Fruit fly (Drosophila melanogaster) whole organism, larva: ENCODE results near the gene Osi4.

Source experiments
- noc ChIP-seq: fragments of 200-800 bp; sonication (Bioruptor generic); optimal IDR thresholded peaks from 3 replicates; lab custom pipeline; 2019; ENCODE audit warnings: missing biosample characterization, mild to moderate bottlenecking, missing genetic modification characterization, moderate library complexity

Osi4 gene

DNA sequence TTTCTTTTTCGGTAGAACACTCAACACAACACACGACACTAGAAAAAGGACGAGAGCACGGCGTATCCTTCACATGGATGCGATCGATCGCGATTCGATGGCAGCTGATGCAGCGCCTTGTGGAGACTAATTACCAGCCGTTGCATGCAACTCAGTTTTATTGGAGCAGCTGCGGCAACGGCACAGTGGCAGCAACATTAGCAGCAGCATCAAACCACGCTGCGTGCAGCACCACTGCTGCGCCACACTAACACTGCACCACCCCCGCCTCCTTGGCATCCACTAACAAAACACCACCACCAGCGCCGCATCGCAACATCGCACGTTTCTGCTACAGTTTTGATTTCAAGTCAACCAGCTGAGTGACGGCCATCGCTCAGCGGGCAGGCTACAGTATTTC, at the start of gene Osi4:
Gene Osi4, minus strand, starts transcription at position 101 of the 400 bp plus-strand sequence.
- no peak for TF ChIP-seq noc

DNA sequence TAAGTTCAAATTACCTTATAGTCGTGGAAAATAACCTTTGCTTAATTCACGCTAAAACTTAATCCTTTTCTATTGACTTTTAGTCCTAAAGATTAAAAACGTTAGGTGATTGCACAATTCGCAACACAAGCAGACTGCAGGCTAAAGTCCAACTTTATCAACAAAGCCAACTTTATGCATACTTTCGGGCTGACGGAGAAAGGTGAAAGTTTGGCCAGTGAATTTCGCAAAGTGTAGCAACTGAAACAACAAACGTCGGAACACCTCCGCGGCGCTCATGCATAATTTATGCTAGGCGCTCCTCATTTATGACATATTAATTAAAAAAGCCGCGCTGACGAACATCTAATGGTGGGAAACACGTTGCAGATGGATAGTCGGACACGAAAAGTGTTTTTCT, 48.4 kb upstream of the Osi4 start:
- TF ChIP-seq noc = no peak

DNA sequence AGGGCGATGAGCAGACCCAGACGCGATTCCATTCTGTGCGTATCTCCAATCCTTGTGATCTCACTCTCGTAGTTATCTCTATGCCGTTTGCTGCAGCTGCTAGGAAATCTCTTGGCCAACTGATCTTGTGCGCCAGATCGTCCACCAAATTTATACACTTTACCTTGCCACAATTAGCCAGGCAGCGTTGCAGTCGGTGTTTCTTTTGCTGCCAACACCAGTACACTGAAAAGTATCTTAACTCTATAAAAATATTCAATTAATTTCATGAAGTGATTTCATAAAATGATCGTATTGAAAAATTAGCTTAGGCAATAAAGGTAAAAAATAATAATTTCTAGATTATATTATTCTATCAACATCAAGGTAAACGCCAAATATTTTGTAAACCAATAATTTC, 47.1 kb upstream of the Osi4 start, which contains the start of gene Osi11:
Gene Osi11, minus strand, starts transcription at position 101 of the 400 bp plus-strand sequence.
- TF ChIP-seq noc = no peak

DNA sequence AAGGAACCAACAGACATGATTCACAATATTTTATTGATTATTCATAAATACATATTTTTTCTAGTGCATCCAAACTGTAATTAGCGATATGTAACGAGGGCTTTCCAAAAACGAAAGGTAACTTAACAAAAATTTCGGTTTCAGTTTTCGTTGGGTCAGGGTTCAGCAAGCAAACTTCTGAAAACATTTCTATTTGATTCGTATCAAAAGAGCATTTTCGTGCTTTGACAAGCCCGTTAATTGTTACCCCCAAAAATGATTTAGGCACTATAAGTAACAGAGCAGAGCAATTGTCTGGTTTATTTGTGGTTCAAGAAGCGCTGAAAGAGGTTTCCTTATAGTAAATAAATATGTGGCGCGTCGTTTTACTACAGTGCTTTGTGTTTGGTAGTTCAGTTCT, 44.3 kb upstream of the Osi4 start, which contains the start of gene Osi10b:
Gene Osi10b, plus strand, starts transcription at position 301 of the 400 bp plus-strand sequence.
- no peak for TF ChIP-seq noc

DNA sequence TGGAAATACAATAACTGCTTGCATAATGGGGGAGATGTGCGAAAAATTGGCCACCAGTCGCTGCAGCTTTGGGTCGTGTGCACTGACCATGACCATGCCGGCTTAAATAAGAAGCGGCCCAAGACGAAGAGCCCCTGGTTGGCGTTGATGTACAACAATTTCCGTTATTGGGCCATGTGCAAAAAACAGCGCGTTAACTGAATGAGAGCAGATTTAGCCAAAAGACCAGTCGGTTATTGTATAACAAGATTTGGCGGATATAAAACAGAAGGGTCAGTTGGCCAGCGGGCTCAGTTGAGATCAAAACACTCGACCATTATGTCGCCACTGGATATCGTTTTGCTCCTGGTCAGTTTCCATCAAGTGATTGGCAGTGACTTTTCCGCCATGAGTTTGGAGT, 42.1 kb upstream of the Osi4 start, which contains the start of gene Osi10a:
Gene Osi10a, plus strand, starts transcription at position 301 of the 400 bp plus-strand sequence.
- no peak for TF ChIP-seq noc

DNA sequence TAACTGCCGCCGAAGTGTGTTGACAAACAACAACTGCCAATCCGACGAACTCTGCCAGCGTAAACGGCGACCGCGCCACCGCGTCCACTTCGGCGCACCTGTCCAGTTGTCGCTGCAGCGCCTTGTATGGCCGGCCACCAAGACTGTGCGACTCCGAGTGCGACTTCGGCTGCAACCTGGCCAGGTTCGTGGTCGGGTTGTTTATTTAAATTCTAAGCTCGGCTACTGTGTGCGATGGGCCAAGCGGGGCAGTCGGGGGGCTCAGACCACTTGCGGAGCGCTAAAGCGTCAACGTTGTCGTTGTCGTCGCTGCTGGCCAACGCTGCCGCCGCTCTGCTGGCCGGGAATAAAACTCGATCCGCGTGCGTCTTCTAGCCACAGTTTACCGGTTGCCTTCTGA, 38.3 kb upstream of the Osi4 start, which contains the start of gene Osi9:
Gene Osi9, plus strand, starts transcription at position 375 of the 400 bp plus-strand sequence.
- TF ChIP-seq noc = no peak

DNA sequence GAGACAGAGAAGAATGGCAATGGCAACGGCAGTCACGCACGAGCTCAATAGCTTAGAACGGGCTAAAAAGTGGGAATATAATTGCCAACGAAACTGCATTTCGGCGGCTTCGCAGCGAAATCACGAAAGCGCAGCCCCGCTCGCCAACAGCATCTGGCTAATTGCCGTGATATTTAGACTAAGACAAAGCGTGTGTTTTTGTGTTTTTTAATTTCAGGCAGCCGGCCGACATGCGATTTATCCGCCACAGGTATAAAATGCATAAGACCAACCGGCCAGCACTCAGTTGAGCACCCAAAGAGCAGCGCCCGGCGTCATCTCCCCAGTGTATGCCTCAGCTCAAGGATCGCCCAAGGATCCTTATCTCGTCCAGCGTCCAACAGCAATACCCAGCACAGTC, 33.3 kb upstream of the Osi4 start, which contains the start of gene Osi8:
Gene Osi8, plus strand, starts transcription at position 301 of the 400 bp plus-strand sequence.
- no peak for TF ChIP-seq noc

DNA sequence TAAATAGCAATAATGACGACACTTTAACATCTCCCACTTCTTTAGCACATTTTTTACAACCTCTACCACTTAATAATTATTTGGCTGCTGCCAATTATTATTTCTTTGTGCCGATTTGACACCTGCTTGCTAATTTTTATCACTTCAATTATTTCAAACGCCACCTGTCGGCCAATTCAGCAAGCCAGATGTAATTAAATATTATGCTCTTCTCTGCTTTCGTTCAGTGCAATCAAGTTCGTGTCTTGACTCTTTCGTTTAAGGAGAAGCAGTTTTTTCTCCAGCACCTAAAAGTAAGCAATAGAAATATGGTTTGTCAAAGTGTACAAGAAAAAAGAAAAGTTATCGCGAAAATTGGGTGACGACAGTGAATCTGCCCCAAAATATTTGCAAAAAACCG, 32.9 kb upstream of the Osi4 start:
- TF ChIP-seq noc = no peak

DNA sequence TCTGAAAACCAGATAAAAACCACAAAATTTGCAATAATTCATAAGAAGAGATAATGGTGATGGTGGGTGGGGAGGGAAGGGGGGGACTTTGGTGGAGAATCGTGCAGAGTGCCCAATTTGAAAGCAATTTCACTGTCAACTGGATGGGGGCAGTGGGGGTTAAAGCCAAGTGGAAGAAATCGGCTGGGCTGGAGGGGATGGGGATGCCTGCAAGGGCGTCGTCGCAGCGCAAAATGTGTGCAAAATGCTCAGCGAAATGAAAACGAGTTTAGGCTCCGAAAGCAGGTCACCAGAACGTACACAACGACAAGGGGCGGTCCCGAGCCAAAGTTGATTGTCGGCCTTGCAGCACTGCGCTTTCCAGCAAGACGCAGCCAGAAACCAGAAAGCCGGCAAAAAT, 31.2 kb upstream of the Osi4 start:
- TF ChIP-seq noc = no peak

DNA sequence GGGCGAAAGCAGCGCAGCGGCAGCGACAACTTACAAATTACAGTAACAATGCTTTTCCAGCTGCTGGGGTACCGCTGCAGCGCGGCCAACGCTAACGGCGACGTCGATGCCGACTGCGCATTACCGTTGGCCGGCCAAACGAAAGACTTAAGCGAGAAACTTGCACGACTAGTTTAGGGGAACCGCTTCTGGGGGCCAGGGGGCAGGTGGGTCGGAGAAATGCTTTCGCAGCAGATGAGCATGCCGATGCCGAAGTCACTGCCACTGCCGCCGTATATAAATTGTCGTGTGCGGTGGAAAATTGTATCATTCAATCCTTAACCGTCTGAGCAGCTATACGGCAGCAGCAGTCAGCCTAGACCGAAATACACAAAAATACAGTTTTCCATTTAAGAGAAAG, 27.1 kb upstream of the Osi4 start, which contains the start of gene Osi7:
Gene Osi7, plus strand, starts transcription at position 301 of the 400 bp plus-strand sequence.
- TF ChIP-seq noc = no peak

DNA sequence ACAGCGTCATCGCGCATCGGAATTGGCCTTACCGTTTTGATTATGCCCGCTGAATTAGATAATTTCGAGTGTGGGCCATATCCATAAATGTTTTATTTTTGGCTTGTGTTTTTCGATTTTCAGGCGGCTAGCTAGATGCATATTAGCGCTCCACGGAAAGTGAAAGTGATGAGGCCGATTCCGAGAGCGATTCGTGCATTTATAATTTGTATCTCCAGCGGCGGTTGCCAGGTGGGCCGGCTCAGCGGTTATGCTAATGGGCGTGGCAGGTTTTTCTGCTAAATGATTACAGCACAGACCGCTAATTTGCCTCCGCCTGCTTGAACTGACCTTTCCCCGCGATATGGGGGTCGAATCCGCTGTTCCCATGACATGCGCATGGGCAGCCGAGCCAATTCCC, 23.4 kb upstream of the Osi4 start:
- TF ChIP-seq noc = no peak

DNA sequence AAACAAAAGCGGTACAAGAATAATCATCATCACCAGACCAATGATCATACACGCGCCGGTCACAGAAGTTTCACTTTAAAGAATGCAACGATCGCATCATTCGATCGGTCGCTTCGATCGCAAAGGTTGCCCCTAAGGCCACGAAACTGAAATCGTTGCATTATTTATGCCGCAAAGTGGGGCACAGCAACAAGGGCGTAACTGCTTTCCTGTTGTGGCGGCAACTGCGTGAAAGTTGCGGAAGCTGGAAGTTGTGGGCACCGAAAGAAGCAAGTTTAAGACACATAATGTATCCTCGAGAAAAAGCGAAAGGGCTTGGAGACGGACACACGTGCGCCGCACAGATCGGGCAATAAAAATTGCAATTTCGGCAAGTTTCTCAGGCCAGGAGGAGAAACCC, 22.5 kb upstream of the Osi4 start:
- TF ChIP-seq noc = no peak

DNA sequence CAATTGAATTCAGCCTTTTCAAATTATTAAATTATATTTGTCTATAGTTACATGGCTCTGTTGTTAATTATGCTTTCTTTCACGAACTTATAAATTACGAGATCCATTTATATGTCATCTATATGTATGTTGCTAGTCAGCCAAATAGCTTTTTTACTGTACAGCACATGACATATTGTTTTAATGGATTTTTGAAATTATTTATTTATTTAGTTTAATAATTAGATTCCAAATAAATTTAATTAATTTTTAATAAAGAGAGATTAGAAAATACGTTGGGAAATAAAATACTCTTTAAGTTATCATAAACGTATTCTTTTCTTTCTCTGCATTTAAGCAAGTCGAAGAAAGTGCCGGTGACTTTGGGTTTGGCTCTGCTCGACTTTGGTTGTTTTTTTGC, 19.7 kb upstream of the Osi4 start:
- TF ChIP-seq noc = no peak

DNA sequence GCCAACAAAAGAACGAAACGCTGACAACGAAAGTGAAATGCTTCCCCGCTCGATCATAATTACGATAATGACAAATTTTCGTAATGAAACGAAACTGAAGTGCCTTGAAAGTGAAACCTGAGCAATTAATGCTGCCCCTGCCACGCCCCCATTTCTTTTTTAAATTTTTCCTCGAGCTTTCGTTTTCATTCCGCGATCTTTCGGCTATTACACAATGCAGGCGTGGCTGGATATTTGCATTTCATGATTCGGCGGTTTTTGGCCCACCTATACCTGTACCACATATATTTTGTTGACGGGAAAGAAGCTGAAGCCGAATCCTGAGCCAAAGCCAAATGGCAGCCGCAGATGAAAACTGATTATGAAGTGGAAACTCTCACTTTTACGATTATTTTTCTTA, 18.7 kb upstream of the Osi4 start:
- no peak for TF ChIP-seq noc

DNA sequence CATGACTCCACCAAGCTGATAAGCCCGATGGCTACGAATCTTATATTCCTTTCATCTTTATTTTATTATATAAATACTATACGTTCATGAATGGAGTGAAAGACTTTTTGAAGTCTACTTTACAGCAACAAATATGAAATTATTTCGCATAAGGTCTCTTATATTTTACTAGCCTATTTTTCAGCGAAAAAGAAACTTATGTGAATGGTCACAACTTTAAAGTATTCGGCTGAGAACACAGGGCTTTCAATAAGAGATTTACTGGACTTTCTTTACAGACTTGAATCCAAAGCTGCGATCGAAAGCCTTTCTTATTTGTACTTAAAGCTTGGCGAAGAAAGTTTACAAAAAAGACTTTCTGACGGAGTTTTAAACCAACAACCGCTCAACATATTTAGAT, 17.4 kb upstream of the Osi4 start:
- no peak for TF ChIP-seq noc

DNA sequence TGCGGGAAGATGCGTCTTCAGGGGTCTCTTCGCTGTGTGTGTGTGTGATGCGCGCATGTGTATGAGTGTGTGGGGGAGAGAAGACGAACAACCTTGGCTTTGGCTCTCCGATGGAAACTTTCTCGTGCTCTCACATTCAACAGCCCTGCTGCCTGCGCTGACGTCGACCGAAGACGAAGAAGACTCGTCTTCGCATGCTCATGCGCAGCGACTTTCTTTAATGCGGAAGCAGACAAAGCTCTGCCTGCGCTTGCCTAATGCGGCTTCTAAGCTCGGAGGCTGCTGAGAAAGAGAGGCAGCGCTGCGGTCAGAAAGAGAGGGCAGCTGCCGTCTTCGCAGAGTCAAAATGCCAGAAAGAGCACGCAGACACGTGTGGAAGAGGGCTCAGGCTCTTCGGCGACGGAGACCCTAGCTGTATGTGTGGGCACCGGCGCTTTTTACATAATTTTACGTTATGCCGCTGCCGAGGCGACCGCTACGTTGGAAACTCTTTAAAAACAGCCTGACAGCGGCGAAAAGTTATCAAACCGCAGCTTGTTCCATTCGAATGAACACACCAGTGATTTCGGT, 12.7 kb upstream of the Osi4 start, which contains the start of gene Osi6:
Gene Osi6, plus strand, starts transcription at position 520 of the 570 bp plus-strand sequence.
- TF ChIP-seq noc = no peak

DNA sequence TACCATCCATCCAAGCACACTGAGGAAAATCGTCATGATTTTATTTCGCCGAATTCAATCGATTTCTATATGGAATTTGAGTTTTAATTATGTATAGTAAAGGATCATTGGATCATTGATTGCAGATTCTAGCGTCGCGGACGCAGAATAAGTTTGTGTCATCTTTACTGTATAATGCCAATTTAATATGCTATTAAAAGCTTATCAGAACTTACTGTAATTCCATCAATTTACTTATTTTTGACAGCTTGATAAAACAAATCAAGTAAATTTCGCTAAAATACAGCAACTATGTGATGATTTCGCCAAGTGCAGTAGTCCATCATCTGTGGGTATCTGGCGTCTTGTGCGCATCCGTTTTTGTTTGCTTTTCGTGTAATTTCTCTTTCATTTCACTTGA, 11.5 kb upstream of the Osi4 start:
- no peak for TF ChIP-seq noc

DNA sequence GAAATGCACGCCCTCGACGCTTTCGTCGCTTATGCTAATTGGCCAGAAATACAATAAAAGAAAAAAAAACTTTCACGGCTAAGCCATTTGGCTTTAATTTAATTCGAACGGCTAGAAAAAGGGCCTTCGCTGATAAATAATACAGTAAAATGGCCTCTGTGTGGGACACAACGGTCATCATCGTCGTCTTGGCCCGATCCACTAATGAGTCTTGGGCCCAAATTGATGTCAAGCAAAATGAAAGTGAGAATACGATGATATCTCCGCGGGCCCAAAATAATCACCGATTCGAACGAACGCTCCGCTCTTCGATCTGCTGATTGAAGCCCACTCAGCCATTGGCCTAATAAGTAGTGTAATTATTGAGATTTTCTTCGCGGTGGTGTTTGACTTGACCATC, 9.8 kb upstream of the Osi4 start:
- TF ChIP-seq noc = no peak

DNA sequence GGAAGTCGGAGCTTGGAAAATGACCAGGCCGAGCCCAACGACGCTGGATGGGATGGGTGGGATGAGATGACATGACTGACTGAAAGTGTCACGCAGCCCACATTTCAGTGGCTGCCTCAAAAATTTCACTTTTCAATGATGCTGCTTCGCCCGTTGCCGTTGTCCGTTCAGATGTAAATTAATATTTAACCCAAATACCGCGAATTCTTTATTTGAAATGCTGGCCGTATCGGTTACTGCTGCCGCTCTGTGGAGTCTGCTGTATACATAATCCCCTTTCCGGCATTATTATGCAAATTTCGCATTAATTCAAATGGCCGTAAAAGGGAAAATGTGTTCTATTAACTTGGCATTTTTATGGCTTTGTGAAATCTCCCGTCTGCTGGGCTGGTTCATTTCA, 8.7 kb upstream of the Osi4 start:
- no peak for TF ChIP-seq noc
